Fruit fly (Drosophila melanogaster) ovary, adult (tissue): ENCODE measurements around the gene CG31103.

ENCODE experiments used
- CG17801 ChIP-seq: fragments of 200-800 bp; optimal IDR thresholded peaks from 2 replicates; lab custom pipeline; 2019; ENCODE audit warnings: missing biosample characterization, mild to moderate bottlenecking, missing genetic modification characterization, moderate library complexity; ENCODE audit not compliant: partially characterized antibody

CG31103 gene

DNA sequence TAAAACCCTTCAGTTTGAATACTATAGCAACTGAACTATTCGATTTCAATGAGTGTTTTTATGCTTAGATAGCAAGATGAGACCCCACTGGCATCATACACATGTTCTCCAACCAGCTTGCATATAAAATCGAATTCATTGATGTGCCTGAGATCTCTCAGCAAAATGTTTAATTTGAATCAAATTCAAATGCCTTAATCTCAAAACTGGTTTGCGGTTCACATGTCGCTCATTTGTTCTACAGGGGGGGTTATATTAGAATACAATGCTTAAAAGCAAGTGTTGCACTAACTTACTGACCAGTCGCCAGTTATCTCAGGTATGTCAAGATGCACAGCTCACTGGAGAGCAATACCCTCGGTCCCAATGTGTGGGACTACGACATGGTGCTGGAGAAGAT lies at the start of gene CG31103:
Gene CG31103 (plus strand): TSS at position 301 of the 400 bp plus-strand sequence.
- TF ChIP-seq CG17801 = no peak

DNA sequence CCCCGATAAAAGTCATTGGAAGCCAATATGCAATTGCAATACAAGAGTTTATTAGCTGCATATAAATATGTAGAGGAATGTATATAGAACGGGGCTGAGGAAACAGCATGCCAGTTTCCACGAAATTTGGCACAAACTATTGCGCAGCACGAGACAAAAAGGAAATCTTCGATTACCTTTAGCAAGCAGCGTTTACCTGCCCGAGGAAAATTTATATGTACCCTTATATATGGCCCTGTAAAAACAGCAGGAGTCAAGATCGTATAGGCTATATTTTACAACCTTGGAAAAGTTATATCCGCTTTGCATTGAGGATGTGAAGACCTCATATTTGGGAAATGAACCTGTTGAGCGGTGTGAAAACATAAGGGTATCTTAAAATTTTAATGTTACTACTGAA lies 46.8 kb upstream of the CG31103 start:
- no peak for TF ChIP-seq CG17801

DNA sequence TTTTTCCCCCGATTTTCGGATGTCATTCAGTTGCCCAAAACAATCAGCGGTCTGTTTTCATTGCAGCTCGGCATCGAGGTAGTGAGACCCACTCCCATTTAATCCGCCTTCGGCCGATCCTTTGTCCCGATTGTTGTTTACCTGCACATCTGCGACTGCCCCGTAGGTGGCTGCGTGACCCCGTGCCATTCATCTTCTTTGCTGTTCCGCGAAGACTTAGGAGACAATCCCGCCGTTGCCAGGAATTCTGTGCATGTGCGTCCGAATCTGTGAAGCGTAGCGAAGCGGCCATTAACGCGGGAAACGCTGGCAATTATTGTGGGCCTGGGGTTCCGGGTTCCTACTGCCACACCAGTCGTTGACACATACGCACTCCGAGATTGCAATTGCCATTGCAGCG lies 46.1 kb upstream of the CG31103 start:
- no peak for TF ChIP-seq CG17801

DNA sequence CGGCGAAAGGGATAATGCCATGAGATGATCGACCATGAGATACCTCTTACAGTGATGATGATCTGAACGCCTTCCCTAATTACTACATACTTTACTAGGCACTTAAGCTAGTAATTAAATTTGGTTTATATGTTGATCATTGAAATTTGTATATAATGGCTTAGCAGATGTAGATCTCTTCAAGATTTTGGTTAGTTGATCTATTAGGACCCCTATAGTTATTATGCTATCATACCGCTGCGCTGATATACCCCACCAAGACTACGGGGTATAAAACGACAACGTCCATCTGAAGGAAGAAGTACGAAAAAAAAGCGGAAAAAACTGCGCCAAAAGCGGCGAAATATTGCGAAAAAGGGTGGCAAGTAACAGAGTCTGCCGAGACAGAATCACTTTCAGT lies 44.9 kb upstream of the CG31103 start:
- TF ChIP-seq CG17801 = no peak

DNA sequence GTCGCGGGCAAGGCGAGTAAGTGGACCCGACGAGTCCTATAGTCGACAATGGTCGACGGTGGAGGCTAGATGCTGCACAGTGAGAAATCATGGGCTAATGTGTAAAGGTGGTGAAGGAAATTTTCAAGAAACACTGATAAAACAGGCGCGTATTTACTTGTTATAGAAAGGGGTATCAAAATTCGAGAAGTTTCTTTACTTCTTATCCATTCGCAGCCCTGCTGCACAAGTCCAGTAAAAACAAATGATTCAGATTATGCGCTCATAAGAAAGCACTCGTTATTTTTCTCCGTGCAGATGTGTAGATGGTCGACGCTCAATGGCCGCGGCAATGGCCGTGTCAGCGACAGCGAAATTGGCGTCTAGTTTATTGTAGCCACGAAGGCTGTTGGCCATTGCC lies 42.6 kb upstream of the CG31103 start:
- no peak for TF ChIP-seq CG17801

DNA sequence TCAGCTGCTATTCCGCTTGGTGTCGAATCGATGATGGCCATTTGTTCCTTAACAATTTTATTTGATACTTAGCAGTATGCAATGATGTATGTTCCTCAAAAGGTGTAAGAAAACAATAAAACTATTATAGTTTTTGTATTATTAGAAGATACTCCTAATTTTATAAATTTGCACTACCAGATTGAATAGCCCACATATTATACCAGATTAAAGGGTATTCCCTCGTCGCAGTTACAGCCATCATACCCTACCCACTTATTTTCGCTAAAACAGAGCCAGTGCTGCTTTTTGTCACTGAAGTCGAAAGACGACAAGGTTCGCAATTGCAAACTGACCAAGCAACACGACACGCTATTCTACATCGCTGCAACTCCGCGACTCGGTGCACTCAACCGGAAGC lies 41.7 kb upstream of the CG31103 start:
- TF ChIP-seq CG17801 = no peak

DNA sequence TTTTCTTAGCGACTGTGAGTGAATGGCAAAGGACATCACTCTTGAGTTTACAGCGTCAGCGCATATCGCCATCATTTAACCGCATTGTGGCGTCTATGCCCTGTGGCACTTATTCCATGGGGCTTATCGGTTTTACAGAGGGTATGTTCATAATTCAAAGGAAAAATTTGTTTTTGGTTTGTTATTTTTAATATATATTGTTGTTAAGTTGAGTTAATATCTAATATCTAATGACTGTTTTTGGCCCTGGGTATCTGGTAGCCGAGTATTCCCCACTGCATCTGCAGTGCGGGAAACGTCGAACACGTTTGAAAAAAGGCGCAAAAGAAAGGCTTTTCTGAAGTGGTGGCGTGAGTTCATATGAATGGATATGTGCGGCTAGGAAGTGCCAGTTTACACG lies 40.6 kb upstream of the CG31103 start:
- TF ChIP-seq CG17801 = no peak

DNA sequence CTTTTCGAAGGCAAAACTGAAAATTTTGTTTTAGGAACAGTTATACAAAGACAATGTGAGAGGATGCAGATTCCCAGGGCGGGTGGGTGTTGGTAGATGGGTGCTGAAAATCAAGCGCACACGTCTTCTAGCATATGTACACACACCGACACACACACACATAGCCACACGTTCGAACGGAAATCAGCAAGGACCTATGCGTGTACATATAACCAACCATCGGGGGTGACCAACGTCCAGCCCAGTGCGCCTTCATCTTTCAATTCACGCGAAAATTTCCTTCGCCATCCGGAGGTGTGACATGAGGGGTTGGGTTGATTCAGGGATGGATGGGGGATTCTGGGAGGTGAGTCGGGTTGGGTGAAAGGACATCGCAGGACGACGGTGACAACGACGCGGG lies 37.7 kb upstream of the CG31103 start:
- no peak for TF ChIP-seq CG17801

DNA sequence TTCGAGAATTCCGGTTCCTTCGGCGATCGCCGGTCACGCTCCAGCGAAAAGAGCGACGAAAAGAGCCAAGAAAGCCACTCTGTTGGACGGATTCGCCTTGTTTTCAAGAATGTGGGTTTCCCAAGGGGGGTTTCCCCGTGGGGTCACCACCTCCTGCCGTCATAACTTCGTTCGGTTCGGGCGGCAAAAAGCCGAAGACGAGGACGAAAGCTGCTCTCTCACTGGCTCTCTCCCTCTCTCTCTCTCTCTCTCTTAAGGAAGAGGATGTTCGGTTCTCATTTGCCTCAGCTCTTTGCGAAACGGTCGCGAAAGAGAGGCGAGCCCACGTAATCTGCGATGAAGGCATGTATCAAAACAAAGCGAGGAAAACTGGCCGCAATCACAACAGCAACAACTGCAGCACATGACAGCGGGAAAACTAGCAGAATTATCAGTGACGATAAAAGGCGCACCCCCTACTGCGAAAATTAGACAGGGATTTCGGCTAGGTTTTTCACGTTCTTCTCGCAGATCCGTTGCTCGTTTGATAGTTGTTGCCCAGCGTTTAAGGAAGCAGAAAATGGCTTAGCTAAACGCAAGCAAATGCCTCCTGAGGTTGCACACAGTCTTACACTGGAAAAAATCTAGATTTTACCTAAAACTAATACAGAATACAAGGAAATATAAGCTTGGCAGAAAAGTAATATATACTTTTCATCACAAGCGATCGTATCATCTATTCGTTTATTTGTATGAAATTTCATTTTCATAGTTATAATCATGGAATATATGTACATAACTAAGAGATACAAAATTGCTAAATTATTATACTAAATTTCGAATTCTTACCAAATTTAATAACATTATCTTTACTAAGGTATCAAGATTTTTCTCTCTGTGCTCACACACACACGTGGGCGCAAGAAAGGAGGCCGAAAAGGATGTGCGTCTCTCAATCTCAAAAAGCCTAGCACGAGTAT lies 35.4 kb upstream of the CG31103 start, which contains the start of gene dan:
Gene dan (plus strand): TSS at position 900 of the 959 bp plus-strand sequence.
- no peak for TF ChIP-seq CG17801

DNA sequence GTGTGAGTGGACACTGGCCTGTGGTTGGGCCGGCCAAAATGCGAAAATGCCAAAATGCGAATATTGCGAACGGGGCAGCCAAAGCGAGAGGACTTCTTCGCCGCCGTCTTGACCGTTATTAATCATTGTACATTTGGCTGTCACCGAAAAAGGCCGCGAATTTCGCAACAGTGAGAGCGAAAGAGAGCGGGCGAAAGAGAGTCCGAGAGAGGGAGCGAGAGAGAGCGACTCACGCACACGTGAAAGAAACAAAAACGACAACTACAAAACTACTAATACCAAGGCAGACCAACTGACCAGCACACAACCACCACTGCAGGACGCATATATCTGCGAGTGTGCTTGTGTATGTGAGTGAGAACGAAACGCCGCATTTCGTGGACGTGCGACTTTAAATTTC lies 34.6 kb upstream of the CG31103 start:
- TF ChIP-seq CG17801 = no peak

DNA sequence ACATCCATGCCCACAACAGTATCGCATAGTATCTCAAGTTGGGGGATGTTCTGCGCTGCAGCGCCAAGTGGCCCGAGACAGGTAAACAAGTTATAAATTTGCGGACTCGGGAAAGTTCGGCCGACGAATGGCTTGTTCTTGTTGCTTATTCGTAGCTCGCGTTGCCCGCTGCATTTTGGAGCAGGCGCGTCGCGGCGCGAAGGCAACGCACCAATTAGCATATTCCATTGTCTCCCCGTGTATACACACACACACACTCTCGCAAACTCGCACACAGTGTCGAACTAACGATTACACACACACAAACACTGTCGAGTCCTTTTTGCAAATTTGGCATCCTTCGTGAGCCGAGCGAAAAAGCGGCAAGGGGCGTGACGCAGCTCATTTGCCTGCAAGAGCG lies 30.1 kb upstream of the CG31103 start:
- TF ChIP-seq CG17801 = no peak

DNA sequence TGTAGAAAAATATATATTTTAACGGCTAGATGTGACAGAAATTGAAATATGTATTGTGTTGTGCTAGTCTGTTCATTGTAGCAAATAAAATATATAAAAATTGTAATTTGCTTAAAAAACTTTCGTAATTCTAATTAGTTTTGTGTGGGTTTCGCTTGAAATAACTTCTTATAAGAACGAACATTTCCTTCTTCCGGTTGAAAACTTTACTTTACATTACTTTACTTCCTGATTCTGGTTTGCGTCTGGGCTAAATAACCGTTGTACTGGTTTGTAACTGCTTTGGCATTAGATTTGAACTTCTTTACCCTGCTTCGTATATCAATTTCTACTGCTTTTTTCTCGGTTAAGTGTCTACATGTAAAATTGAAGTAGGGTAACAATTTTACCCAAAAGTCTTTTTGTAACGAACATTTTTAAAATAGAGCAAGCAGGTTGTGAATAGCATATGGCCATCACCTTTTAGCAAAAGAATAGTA lies 25.4 kb upstream of the CG31103 start, which contains the start of gene lobo:
Gene lobo (minus strand): TSS at position 51 of the 479 bp plus-strand sequence.
- no peak for TF ChIP-seq CG17801

DNA sequence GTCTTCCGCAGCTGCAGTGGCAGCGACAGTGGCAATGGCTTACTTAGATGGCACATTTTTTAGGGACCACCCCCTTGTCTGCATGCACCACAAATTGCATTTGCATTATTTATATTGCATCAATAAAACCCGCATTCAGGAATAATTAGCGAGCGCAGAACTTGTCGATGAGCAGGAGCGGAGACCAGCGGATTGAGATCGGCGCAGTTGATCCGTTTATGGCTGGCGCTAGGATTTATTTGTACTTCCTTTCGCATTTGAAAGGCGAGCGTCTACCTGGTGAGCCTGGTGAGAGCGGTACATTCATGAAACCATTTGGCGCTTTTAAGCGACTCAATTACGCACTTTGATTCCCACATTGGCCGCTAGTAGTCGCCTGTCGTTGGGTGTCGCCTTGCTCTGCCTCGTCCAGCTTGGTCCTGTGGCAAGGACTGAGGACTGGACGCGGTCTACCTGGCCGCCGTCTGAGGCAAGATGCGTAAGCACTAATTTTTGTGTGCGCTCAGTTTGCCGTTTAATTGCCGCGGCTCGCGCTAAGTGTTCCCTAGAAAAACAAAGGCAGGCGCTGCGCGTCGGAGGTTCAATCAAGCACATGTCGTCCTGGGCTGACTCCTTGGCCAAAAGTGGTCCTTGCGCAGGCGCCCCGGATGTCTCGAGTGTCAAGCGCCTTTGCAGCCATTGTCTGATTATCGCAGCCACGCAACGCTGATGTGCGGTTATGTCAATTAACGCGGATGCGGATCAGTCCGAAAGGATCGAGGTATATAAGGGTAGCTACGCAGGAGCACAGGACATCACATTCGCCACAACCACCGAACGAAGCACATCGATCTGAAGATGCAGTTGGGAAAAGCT lies 24.2 kb upstream of the CG31103 start, which contains the start of gene CG13653:
Gene CG13653 (plus strand): TSS at position 805 of the 855 bp plus-strand sequence.
- no peak for TF ChIP-seq CG17801

DNA sequence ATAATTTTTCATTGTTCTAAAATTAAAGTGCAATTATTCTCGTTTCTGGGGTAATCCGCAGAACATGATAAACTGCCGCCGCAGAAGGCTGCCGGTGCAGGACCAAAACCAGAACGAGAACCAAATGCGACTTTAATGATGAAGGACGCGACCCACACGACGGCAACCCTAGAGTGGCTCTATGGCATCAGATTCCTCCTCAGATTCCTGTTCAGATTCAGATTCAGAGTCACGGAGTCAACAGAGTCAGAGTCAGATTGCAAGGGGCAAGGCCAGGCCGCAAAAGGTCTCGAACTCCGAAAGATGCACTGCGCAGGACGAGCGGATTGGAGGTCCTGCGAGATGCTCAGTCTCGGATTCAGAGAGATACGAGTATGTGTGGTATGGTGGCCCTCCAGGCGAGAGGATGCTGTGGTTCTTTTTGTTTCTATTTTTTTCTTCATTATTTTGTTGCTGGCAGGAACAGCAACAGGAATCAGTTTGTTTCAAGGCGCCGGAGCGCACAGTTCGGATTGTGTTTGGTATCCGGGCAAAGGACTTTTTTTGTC lies 19.7 kb upstream of the CG31103 start, which contains the start of gene CG13654:
Gene CG13654 (plus strand): TSS at position 498 of the 548 bp plus-strand sequence.
- no peak for TF ChIP-seq CG17801

DNA sequence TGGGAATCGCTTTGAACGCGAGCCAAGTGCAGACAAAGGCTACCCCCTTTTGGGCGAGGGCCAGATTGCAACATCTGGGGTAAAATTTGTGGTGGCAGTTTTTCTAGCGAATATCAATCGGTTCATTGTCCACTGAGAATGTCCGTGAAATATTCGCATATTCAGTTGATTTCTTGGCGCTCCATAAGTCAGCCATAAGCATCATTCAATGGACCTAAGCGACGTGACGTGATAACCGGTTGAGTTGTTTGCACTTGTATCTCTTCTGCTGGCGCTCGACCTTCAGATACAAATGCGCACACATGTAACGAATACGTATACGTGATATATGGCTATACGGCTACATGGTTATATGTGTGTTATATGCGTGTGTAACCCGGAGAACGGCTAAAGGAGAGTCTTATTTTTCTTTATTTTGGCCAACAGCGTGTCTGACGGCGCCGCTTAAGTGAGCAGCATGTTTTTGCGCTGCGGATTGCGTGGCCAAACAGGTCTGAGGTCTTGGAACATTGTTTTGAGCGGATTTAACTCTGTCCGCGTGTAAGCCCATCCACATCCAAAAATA lies 13.6 kb upstream of the CG31103 start:
- TF ChIP-seq CG17801 = no peak

DNA sequence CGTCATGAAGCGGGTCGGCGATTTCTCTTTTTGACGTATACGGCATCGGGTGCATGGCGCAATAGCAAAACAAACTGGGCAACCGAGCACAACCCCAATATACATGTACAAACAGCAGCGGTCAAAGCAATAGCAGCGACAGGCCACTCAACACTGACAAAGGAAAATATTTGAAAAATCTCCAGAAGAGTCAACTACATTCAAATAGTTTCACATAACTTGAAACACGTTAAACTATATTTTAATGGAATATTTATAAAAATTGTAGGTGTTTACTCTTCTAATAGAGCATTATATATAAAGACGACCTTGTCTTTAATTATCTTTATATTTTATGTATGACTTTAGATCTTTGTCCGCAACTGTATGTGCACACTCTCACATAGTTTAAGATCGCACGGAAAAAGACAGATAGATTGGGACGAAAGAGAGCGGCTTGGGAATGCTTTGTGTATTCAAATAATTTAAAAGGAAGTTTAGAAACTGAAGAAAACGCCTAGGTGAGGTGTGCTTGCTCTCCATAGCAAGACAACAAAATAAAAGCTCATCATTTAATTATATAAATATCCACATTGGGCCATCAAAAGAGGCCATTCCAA lies 11.6 kb upstream of the CG31103 start:
- TF ChIP-seq CG17801 = no peak
